Worm (Caenorhabditis elegans): Measurements from ENCODE around the gene ZC513.2.

ZC513.2 gene

ce11 chrV:8039085-8039525, 15.1 kb upstream of the ZC513.2 start:
- TF ChIP-seq T23F11.4 (GFP tag; optimal IDR thresholded peaks at IDR 0.05) = no peak
- TF ChIP-seq ceh-45 (GFP tag; IDR thresholded peaks at IDR 0.05) = no peak
- TF ChIP-seq F13H6.1 (tag; optimal IDR thresholded peaks at IDR 0.05) = no peak
- TF ChIP-seq ama-1 (optimal IDR thresholded peaks at IDR 0.05) = peak; percentile 75
- TF ChIP-seq zip-5 (tag; optimal IDR thresholded peaks at IDR 0.05) = no peak
- no peak for TF ChIP-seq sox-2 (GFP tag; IDR thresholded peaks at IDR 0.05)
- TF ChIP-seq gmeb-2 (tag; optimal IDR thresholded peaks at IDR 0.05) = peak; percentile 19
- TF ChIP-seq pros-1 (tag; optimal IDR thresholded peaks at IDR 0.05) = no peak
- TF ChIP-seq elt-2 (tag; optimal IDR thresholded peaks at IDR 0.05) = no peak
- TF ChIP-seq madf-2 (tag; optimal IDR thresholded peaks at IDR 0.05) = no peak
- TF ChIP-seq hlh-6 (tag; optimal IDR thresholded peaks at IDR 0.05) = no peak
- no peak for TF ChIP-seq C38D4.7 (GFP tag; optimal IDR thresholded peaks at IDR 0.05)

ce11 chrV:8039606-8040005, 14.6 kb upstream of the ZC513.2 start:
- TF ChIP-seq ceh-31 (tag; optimal IDR thresholded peaks at IDR 0.05) (no peak), ceh-2 (tag; optimal IDR thresholded peaks at IDR 0.05) (no peak), fkh-10 (GFP tag; optimal IDR thresholded peaks at IDR 0.05) (no peak), eyg-1 (tag; optimal IDR thresholded peaks at IDR 0.05) (no peak), tbx-2 (tag; optimal IDR thresholded peaks at IDR 0.05) (no peak), ceh-19 (GFP tag; optimal IDR thresholded peaks at IDR 0.05) (no peak), ahr-1 (tag; optimal IDR thresholded peaks at IDR 0.05) (no peak), ref-2 (tag; optimal IDR thresholded peaks at IDR 0.05) (no peak), K02D7.2 (tag; optimal IDR thresholded peaks at IDR 0.05) (no peak), odd-2 (tag; optimal IDR thresholded peaks at IDR 0.05) (no peak), ceh-6 (GFP tag; optimal IDR thresholded peaks at IDR 0.05) (no peak), F13H6.1 (tag; optimal IDR thresholded peaks at IDR 0.05) (no peak), gmeb-2 (tag; optimal IDR thresholded peaks at IDR 0.05) (no peak), ama-1 (optimal IDR thresholded peaks at IDR 0.05) (no peak), dve-1 (tag; optimal IDR thresholded peaks at IDR 0.05) (no peak), lim-6 (tag; optimal IDR thresholded peaks at IDR 0.05) (no peak)

- TF ChIP-seq ceh-31 (tag; optimal IDR thresholded peaks at IDR 0.05) (peak; percentile 29), ama-1 (optimal IDR thresholded peaks at IDR 0.05) (peak; percentile 85), tbx-2 (tag; optimal IDR thresholded peaks at IDR 0.05) (peak; percentile 10), pros-1 (tag; optimal IDR thresholded peaks at IDR 0.05) (no peak), pag-3 (tag; optimal IDR thresholded peaks at IDR 0.05; ENCODE audit: borderline replicate concordance) (no peak), che-1 (tag; optimal IDR thresholded peaks at IDR 0.05) (no peak)
These were observed 13.8 kb upstream of the ZC513.2 start for ce11 chrV:8040247-8041084.

DNA sequence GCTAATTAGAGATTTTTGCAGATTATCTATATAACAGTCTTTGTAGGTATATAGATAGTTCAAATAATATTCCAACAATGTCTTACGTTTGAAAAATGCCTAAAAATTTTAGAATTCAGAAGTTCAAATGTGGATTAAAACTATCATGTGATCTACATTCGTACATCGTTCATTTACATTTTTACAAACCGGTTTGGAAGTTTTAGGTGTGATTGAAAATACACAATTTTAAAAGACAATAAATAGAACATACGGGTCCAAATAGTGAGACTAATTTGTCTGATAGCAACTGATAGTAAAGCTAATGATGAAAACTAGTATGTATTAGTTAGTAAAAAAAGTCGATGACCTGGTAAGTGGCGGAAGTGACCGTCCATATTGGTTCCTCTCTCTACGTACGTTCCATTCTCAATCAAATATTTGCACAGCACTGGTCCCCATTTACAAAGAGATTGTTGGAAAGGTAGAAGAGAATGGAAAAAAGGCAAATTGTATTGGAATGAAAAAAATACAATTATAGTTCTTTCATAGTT, 12.8 kb upstream of the ZC513.2 start:
- TF ChIP-seq ama-1 (optimal IDR thresholded peaks at IDR 0.05) (no peak), lin-11 (tag; optimal IDR thresholded peaks at IDR 0.05) (no peak), ceh-34 (tag; optimal IDR thresholded peaks at IDR 0.05) (no peak), Y22D7AL.16 (tag; optimal IDR thresholded peaks at IDR 0.05) (no peak), dve-1 (tag; optimal IDR thresholded peaks at IDR 0.05) (no peak)

DNA sequence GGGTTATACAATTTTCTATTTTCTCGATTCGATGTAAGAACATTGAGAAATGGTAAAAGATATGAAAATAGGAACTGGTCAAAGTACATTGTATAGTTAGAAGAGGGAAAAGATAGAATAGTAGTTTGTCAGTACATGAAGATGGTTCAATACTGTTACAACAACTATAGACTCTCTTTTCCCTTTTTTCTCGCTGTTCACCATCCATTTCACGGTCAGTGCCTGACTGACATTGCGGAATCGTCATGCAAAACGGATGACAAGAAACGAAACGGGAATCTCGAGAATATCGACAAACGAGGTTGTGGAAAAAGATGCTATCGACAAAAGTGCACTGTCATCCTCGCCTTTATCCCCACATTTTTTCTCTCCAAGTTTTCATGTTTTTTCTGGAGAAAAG, 10.6 kb upstream of the ZC513.2 start:
- TF ChIP-seq hlh-8 (tag; optimal IDR thresholded peaks at IDR 0.05) (no peak), nhr-11 (tag; optimal IDR thresholded peaks at IDR 0.05) (no peak), ama-1 (optimal IDR thresholded peaks at IDR 0.05) (no peak), ahr-1 (tag; optimal IDR thresholded peaks at IDR 0.05) (no peak), dve-1 (tag; optimal IDR thresholded peaks at IDR 0.05) (no peak), ceh-14 (tag; optimal IDR thresholded peaks at IDR 0.05) (no peak), gmeb-2 (tag; optimal IDR thresholded peaks at IDR 0.05) (no peak), elt-4 (tag; optimal IDR thresholded peaks at IDR 0.05) (no peak), ceh-9 (tag; optimal IDR thresholded peaks at IDR 0.05) (no peak), zip-5 (tag; optimal IDR thresholded peaks at IDR 0.05) (no peak)
